Worm (Caenorhabditis elegans): Measurements from ENCODE around the gene fkh-9.

Gene fkh-9

DNA sequence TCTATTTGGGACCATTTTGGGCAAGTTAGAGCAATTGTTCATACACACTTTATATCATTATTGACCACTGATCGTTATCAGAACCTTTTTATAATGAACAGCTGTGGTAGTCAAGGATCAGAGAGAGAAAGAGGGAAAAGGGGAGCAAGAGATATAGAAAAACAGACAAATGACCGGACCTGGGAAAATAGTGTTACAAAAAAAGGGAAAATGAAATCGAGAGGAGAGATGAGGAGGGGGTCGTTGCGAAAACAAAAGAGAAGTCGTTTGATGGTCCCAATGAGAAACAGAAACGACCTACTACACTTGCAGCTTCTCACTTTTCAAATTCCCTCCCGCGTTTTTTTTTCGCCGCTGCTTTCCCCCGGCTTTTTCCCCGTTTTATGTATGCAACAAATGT, 27.1 kb upstream of the fkh-9 start:
- TF ChIP-seq hlh-11 (tag; optimal IDR thresholded peaks at IDR 0.05): peak; percentile 14
- TF ChIP-seq daf-16 (GFP tag; optimal IDR thresholded peaks at IDR 0.05): peak in 1 of 2 experiments; percentile 75
- no peak for TF ChIP-seq daf-16 (tag; optimal IDR thresholded peaks at IDR 0.05)
- TF ChIP-seq fkh-10 (GFP tag; optimal IDR thresholded peaks at IDR 0.05): no peak

DNA sequence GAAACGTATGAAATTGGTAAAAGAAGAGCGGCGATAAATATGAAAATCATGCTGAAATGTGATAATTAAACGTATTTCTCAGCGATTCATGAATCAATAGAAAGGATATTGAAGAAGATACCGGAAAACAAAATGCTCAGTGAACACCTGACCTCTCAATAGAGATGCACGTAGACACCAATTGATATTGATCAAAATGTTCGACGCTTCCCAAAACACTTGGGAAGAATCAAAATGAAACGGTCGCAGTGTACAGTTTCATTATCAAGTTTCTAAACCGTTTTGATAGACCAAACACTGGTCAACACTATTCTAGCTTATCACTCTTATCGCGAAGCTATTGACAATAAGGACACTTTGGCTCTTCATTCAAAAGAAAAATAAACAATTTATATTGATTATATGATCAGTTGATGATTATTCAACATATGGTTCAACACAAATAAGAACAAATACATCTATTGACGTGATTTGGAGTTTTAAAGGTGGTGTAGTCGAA, 15.7 kb upstream of the fkh-9 start, which contains the start of gene ttr-48:
Gene ttr-48 (minus strand): TSS at position 51 of the 499 bp plus-strand sequence.
- no peak for TF ChIP-seq ZK337.2 (GFP tag; IDR thresholded peaks at IDR 0.05)
- TF ChIP-seq dve-1 (tag; optimal IDR thresholded peaks at IDR 0.05; ENCODE audit: insufficient read depth): peak; percentile 90
- 0 out of 2 replicates have a peak, but pooled peaks have one; percentile 48 for TF ChIP-seq php-3 (GFP tag; IDR thresholded peaks at IDR 0.05)
- TF ChIP-seq unc-39 (tag; optimal IDR thresholded peaks at IDR 0.05): no peak
- no peak for TF ChIP-seq jun-1 (tag; optimal IDR thresholded peaks at IDR 0.05)
- TF ChIP-seq ZK546.5 (tag; optimal IDR thresholded peaks at IDR 0.05): no peak
- no peak for TF ChIP-seq skn-1 (tag; optimal IDR thresholded peaks at IDR 0.05)
- TF ChIP-seq hif-1 (tag; optimal IDR thresholded peaks at IDR 0.05): peak in 1 of 2 experiments; percentile 55
- no peak for TF ChIP-seq fkh-10 (GFP tag; optimal IDR thresholded peaks at IDR 0.05)
- no peak for TF ChIP-seq nhr-11 (tag; optimal IDR thresholded peaks at IDR 0.05)
- no peak for TF ChIP-seq ces-1 (GFP tag; optimal IDR thresholded peaks at IDR 0.05)
- TF ChIP-seq lin-38 (GFP tag; IDR thresholded peaks at IDR 0.05): no peak
- TF ChIP-seq lsy-2 (tag; optimal IDR thresholded peaks at IDR 0.05): peak in 1 of 2 experiments; percentile 35
- TF ChIP-seq nhr-28 (tag; optimal IDR thresholded peaks at IDR 0.05): peak; percentile 72
- no peak for TF ChIP-seq snpc-4 (tag; optimal IDR thresholded peaks at IDR 0.05)
- TF ChIP-seq attf-4 (tag; optimal IDR thresholded peaks at IDR 0.05): no peak
- TF ChIP-seq hlh-11 (tag; optimal IDR thresholded peaks at IDR 0.05): peak; percentile 85
- TF ChIP-seq nhr-41 (GFP tag; IDR thresholded peaks at IDR 0.05): no peak
- peak; percentile 35 for TF ChIP-seq hlh-30 (tag; optimal IDR thresholded peaks at IDR 0.05; ENCODE audit: insufficient read depth)
- no peak for TF ChIP-seq ceh-62 (tag; optimal IDR thresholded peaks at IDR 0.05)
- TF ChIP-seq Y105C5A.15 (GFP tag; IDR thresholded peaks at IDR 0.05): no peak
- TF ChIP-seq nhr-77 (tag; optimal IDR thresholded peaks at IDR 0.05): peak; percentile 68
- no peak for TF ChIP-seq hmg-1.1 (GFP tag; IDR thresholded peaks at IDR 0.05)
- peak; percentile 22 for TF ChIP-seq mep-1 (tag; optimal IDR thresholded peaks at IDR 0.05)
- no peak for TF ChIP-seq gei-8 (GFP tag; optimal IDR thresholded peaks at IDR 0.05)
- TF ChIP-seq ceh-82 (tag; optimal IDR thresholded peaks at IDR 0.05): no peak
- no peak for TF ChIP-seq daf-8 (GFP tag; IDR thresholded peaks at IDR 0.05)
- TF ChIP-seq pqm-1 (tag; optimal IDR thresholded peaks at IDR 0.05): peak; percentile 87
- peak; percentile 47 for TF ChIP-seq ztf-7 (tag; optimal IDR thresholded peaks at IDR 0.05)
- TF ChIP-seq snpc-1.2 (GFP tag; IDR thresholded peaks at IDR 0.05): no peak
- no peak for TF ChIP-seq daf-19 (GFP tag; conservative IDR thresholded peaks at IDR 0.05)
- TF ChIP-seq lin-29 (GFP tag; IDR thresholded peaks at IDR 0.05): no peak
- no peak for TF ChIP-seq dmd-8 (GFP tag; IDR thresholded peaks at IDR 0.05)
- TF ChIP-seq egl-27 (tag; optimal IDR thresholded peaks at IDR 0.05): no peak
- no peak for TF ChIP-seq daf-16 (GFP tag; optimal IDR thresholded peaks at IDR 0.05)
- peak; percentile 100 for TF ChIP-seq daf-16 (tag; optimal IDR thresholded peaks at IDR 0.05)
- TF ChIP-seq dmd-6 (GFP tag; IDR thresholded peaks at IDR 0.05): peak; percentile 38

- no peak for TF ChIP-seq gei-8 (GFP tag; optimal IDR thresholded peaks at IDR 0.05)
- no peak for TF ChIP-seq pqm-1 (tag; optimal IDR thresholded peaks at IDR 0.05)
- TF ChIP-seq lin-1 (GFP tag; IDR thresholded peaks at IDR 0.05): peak; percentile 34; the same call in 1 of the 2 replicates
- TF ChIP-seq unc-62 (GFP tag; optimal IDR thresholded peaks at IDR 0.05 in 1 of 2): peak in 1 of 2 experiments; percentile 100
- TF ChIP-seq unc-62 (tag; optimal IDR thresholded peaks at IDR 0.05): no peak
- TF ChIP-seq nhr-237 (tag; optimal IDR thresholded peaks at IDR 0.05): no peak
- TF ChIP-seq lsy-2 (tag; optimal IDR thresholded peaks at IDR 0.05): peak in 1 of 2 experiments; percentile 36
- no peak for TF ChIP-seq ceh-62 (tag; optimal IDR thresholded peaks at IDR 0.05)
- TF ChIP-seq ces-1 (GFP tag; optimal IDR thresholded peaks at IDR 0.05): no peak
- TF ChIP-seq nhr-42 (GFP tag; IDR thresholded peaks at IDR 0.05): no peak
- peak; percentile 18 for TF ChIP-seq hlh-30 (tag; optimal IDR thresholded peaks at IDR 0.05; ENCODE audit: insufficient read depth)
- TF ChIP-seq nhr-28 (tag; optimal IDR thresholded peaks at IDR 0.05): peak; percentile 29
- TF ChIP-seq snpc-1.2 (GFP tag; IDR thresholded peaks at IDR 0.05): no peak
- no peak for TF ChIP-seq php-3 (GFP tag; IDR thresholded peaks at IDR 0.05)
- peak; percentile 91 for TF ChIP-seq nhr-11 (tag; optimal IDR thresholded peaks at IDR 0.05)
- no peak for TF ChIP-seq Y105C5A.15 (GFP tag; IDR thresholded peaks at IDR 0.05)
- TF ChIP-seq lin-39 (tag; optimal IDR thresholded peaks at IDR 0.05): no peak
- no peak for TF ChIP-seq ceh-32 (tag; optimal IDR thresholded peaks at IDR 0.05; ENCODE audit: poor library complexity)
- TF ChIP-seq jun-1 (tag; optimal IDR thresholded peaks at IDR 0.05): no peak
- 0 out of 2 replicates have a peak, but pooled peaks have one; percentile 25 for TF ChIP-seq ceh-20 (GFP tag; IDR thresholded peaks at IDR 0.05)
- TF ChIP-seq tra-1 (GFP tag; IDR thresholded peaks at IDR 0.05): no peak
- no peak for TF ChIP-seq nhr-102 (tag; optimal IDR thresholded peaks at IDR 0.05)
- no peak for TF ChIP-seq daf-12 (tag; optimal IDR thresholded peaks at IDR 0.05)
These were observed 12.4 kb upstream of the fkh-9 start for ce11 chrX:3839172-3839571.
